Fruit fly (Drosophila melanogaster) whole organism, wandering third instar larva: ENCODE data around the gene Jhbp1.

Experiments
- Abd-B ChIP-seq: fragments of >200 bp; optimal IDR thresholded peaks from 2 replicates; lab custom pipeline; 2017; ENCODE audit warnings: missing biosample characterization, missing genetic modification characterization
- CG32264 ChIP-seq: fragments of 200-800 bp; sonication (Bioruptor generic); optimal IDR thresholded peaks from 2 replicates; lab custom pipeline; 2016; ENCODE audit warnings: missing biosample characterization, missing genetic modification characterization
- CG9705 ChIP-seq: fragments of 200-800 bp; sonication (Bioruptor generic); optimal IDR thresholded peaks from 2 replicates; lab custom pipeline; 2018; ENCODE audit warnings: missing biosample characterization, mild to moderate bottlenecking, missing genetic modification characterization
- CrebA ChIP-seq: fragments of 200-800 bp; sonication (Bioruptor generic); optimal IDR thresholded peaks from 2 replicates; lab custom pipeline; 2016; ENCODE audit warnings: missing biosample characterization, mild to moderate bottlenecking, missing genetic modification characterization, borderline replicate concordance
- Dfd ChIP-seq: fragments of >200 bp; optimal IDR thresholded peaks from 2 replicates; lab custom pipeline; 2017; ENCODE audit warnings: missing biosample characterization, missing genetic modification characterization
- Dif ChIP-seq: fragments of 200-275, 200-300 bp; sonication (Bioruptor generic); optimal IDR thresholded peaks from 2 replicates; lab custom pipeline; 2018; ENCODE audit warnings: missing biosample characterization, missing genetic modification characterization; ENCODE audit not compliant: partially characterized antibody
- GATAd ChIP-seq: sonication (Bioruptor generic); optimal IDR thresholded peaks from 2 replicates; lab custom pipeline; 2016; ENCODE audit warnings: missing biosample characterization, missing genetic modification characterization
- HLH106 ChIP-seq: fragments of 200-800 bp; optimal IDR thresholded peaks from 3 replicates; lab custom pipeline; 2019; ENCODE audit warnings: missing biosample characterization, mild to moderate bottlenecking, missing genetic modification characterization, moderate library complexity
- Hnf4 ChIP-seq: fragments of 200-800 bp; sonication (Bioruptor generic); optimal IDR thresholded peaks from 2 replicates; lab custom pipeline; 2016; ENCODE audit warnings: missing biosample characterization, mild to moderate bottlenecking, missing genetic modification characterization
- Hr78 ChIP-seq: fragments of >200 bp; optimal IDR thresholded peaks from 2 replicates; lab custom pipeline; 2017; ENCODE audit warnings: missing biosample characterization, missing genetic modification characterization
- Hr83 ChIP-seq: fragments of 200-300 bp; sonication (Bioruptor generic); optimal IDR thresholded peaks from 2 replicates; lab custom pipeline; 2016; ENCODE audit warnings: missing biosample characterization, mild to moderate bottlenecking, missing genetic modification characterization, moderate library complexity; ENCODE audit not compliant: poor library complexity, severe bottlenecking
- Jra ChIP-seq: sonication (Bioruptor generic); optimal IDR thresholded peaks from 2 replicates; lab custom pipeline; 2016; ENCODE audit warnings: missing biosample characterization, missing genetic modification characterization
- Mio ChIP-seq: sonication (Bioruptor generic); optimal IDR thresholded peaks from 2 replicates; lab custom pipeline; 2016; ENCODE audit warnings: missing biosample characterization, missing genetic modification characterization
- Myc ChIP-seq: fragments of >200 bp; optimal IDR thresholded peaks from 2 replicates; lab custom pipeline; 2017
- N ChIP-seq: fragments of >200 bp; optimal IDR thresholded peaks from 2 replicates; lab custom pipeline; 2018; ENCODE audit warnings: missing biosample characterization, missing external identifiers, missing genetic modification characterization
- OdsH ChIP-seq: fragments of 200-800 bp; sonication (Bioruptor generic); optimal IDR thresholded peaks from 2 replicates; lab custom pipeline; 2016; ENCODE audit warnings: missing biosample characterization, mild to moderate bottlenecking, missing genetic modification characterization
- Rel ChIP-seq, 2 experiments: fragments of 200-800 bp; sonication (Bioruptor generic) in 1 of 2; optimal IDR thresholded peaks; 2 replicates in 1 of 2; 3 replicates in 1 of 2; lab custom pipeline; 2016 to 2019; ENCODE audit warnings: mild to moderate bottlenecking in 2 of 2, missing biosample characterization in 2 of 2, missing genetic modification characterization in 2 of 2, moderate library complexity in 1 of 2
- Sp1 ChIP-seq: fragments of 200-800 bp; sonication (Bioruptor generic); optimal IDR thresholded peaks from 3 replicates; lab custom pipeline; 2019; ENCODE audit warnings: missing biosample characterization, mild to moderate bottlenecking, missing genetic modification characterization, moderate library complexity
- Vsx2 ChIP-seq: fragments of 200-300, 225-300 bp; sonication (Bioruptor generic); optimal IDR thresholded peaks from 2 replicates; lab custom pipeline; 2018; ENCODE audit warnings: missing biosample characterization, missing genetic modification characterization; ENCODE audit not compliant: partially characterized antibody
- br ChIP-seq: fragments of 200-800 bp; sonication (Bioruptor generic); optimal IDR thresholded peaks from 2 replicates; lab custom pipeline; 2016; ENCODE audit warnings: missing biosample characterization, missing genetic modification characterization
- dl ChIP-seq, 2 experiments: fragments of 175-275, 200-275 bp in 1 of 2; fragments of 200-275 bp in 1 of 2; sonication (Bioruptor generic); optimal IDR thresholded peaks; lab custom pipeline; 2018; ENCODE audit warnings: mild to moderate bottlenecking in 2 of 2, missing biosample characterization in 2 of 2, missing genetic modification characterization in 2 of 2, moderate library complexity in 2 of 2; ENCODE audit not compliant: partially characterized antibody in 2 of 2, insufficient read depth in 1 of 2
- dmrt93B ChIP-seq: fragments of 200-800 bp; sonication (Bioruptor generic); optimal IDR thresholded peaks from 2 replicates; lab custom pipeline; 2018; ENCODE audit warnings: missing biosample characterization, mild to moderate bottlenecking, missing genetic modification characterization
- dsf ChIP-seq: sonication (Bioruptor generic); optimal IDR thresholded peaks from 2 replicates; lab custom pipeline; 2016; ENCODE audit warnings: missing biosample characterization, missing genetic modification characterization, borderline replicate concordance
- ey ChIP-seq: fragments of 200-800 bp; sonication (Bioruptor generic); optimal IDR thresholded peaks from 2 replicates; lab custom pipeline; 2016; ENCODE audit warnings: missing biosample characterization, missing genetic modification characterization
- foxo ChIP-seq, 2 experiments: fragments of 200-800 bp; sonication (Bioruptor generic); optimal IDR thresholded peaks; 2 replicates in 1 of 2; 3 replicates in 1 of 2; lab custom pipeline; 2016 to 2017; ENCODE audit warnings: missing biosample characterization in 2 of 2, missing genetic modification characterization in 2 of 2
- fru ChIP-seq: fragments of 200-800 bp; sonication (Bioruptor generic); optimal IDR thresholded peaks from 3 replicates; lab custom pipeline; 2016; ENCODE audit warnings: missing biosample characterization, mild to moderate bottlenecking, missing genetic modification characterization
- h ChIP-seq: fragments of 200-800 bp; sonication (Bioruptor generic); optimal IDR thresholded peaks from 3 replicates; lab custom pipeline; 2016; ENCODE audit warnings: missing biosample characterization, mild to moderate bottlenecking, missing genetic modification characterization
- lola ChIP-seq: fragments of >200 bp; optimal IDR thresholded peaks from 2 replicates; lab custom pipeline; 2017; ENCODE audit warnings: missing biosample characterization, missing genetic modification characterization
- pan ChIP-seq: fragments of >200 bp; optimal IDR thresholded peaks from 2 replicates; lab custom pipeline; 2017
- psq ChIP-seq: fragments of 200-800 bp; sonication (Bioruptor generic); optimal IDR thresholded peaks from 3 replicates; lab custom pipeline; 2017; ENCODE audit warnings: missing biosample characterization, mild to moderate bottlenecking, missing genetic modification characterization, moderate library complexity
- rgr ChIP-seq: fragments of 200-800 bp; sonication (Bioruptor generic); optimal IDR thresholded peaks from 3 replicates; lab custom pipeline; 2016; ENCODE audit warnings: missing biosample characterization, mild to moderate bottlenecking, missing genetic modification characterization
- sage ChIP-seq: fragments of 200-800 bp; sonication (Bioruptor generic); optimal IDR thresholded peaks from 2 replicates; lab custom pipeline; 2016; ENCODE audit warnings: missing biosample characterization, mild to moderate bottlenecking, missing genetic modification characterization
- tai ChIP-seq: sonication (Bioruptor generic); optimal IDR thresholded peaks from 2 replicates; lab custom pipeline; 2016; ENCODE audit warnings: missing biosample characterization, missing genetic modification characterization
- usp ChIP-seq: fragments of >200 bp; optimal IDR thresholded peaks from 2 replicates; lab custom pipeline; 2017; ENCODE audit warnings: missing biosample characterization, missing genetic modification characterization
- woc ChIP-seq: sonication (Bioruptor generic); optimal IDR thresholded peaks from 2 replicates; lab custom pipeline; 2016; ENCODE audit warnings: missing biosample characterization, mild to moderate bottlenecking, missing genetic modification characterization

Gene Jhbp1

DNA sequence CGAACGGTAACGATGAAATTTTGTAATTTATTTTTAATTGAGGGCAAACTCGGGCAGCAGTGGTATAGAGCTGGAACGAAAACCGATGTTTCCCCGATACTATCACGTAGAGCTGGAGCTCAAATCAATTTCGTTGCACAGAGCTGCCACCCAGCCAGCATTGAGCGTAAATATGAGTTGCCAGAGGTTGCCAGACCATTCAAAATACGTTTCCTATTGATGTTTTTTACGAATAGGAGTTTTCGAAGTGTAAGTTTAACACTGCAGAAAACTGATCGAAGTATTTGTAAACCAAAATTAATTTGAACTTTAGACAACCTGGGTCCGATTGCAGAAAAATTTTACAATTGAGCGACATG is 12.7 kb upstream of the Jhbp1 start, which contains the start of gene Ubc6 (continued):
- TF ChIP-seq Hnf4 (GFP tag; lab: Kevin White, UChicago) (peak; percentile 82), usp (no peak), Abd-B (no peak), Hr83 (peak; percentile 87)

DNA sequence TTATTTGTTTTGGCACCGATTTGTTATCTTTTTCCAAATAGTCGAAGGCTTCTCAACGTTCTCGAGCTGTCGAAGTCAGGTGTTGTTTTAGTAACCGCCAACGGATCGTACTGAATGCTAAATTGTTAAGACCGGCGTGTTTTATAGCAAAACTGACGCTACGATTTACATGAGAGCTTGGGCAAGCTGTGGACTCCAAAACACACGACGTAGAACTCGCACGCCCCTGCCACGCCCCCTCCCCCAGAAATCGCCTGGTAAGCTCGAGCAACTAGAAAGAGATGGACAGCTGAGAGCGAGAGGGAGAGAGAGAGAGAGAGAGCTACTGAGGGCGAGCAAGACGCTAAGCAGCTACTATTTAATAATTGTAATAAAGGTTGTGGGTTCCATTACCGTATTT is 10.1 kb upstream of the Jhbp1 start, which contains the start of gene Jhbp3:
Gene Jhbp3 (minus strand): TSS at position 101 of the 400 bp plus-strand sequence.
- TF ChIP-seq dl (GFP tag; optimal IDR thresholded peaks at IDR 0.05; lab: Kevin White, UChicago; ENCODE audit: insufficient read depth in 1 of 2, partially characterized antibody in 2 of 2) (no peak), foxo (GFP tag; optimal IDR thresholded peaks at IDR 0.05; lab: Kevin White, UChicago) (no peak), Mio (no peak), CG9705 (no peak), Vsx2 (GFP tag; lab: Kevin White, UChicago) (no peak), usp (no peak), Abd-B (no peak), Hnf4 (GFP tag; lab: Kevin White, UChicago) (no peak), dsf (GFP tag; lab: Kevin White, UChicago) (no peak), Jra (GFP tag; lab: Kevin White, UChicago) (no peak), N (GFP tag; lab: Kevin White, UChicago) (no peak), psq (no peak)

DNA sequence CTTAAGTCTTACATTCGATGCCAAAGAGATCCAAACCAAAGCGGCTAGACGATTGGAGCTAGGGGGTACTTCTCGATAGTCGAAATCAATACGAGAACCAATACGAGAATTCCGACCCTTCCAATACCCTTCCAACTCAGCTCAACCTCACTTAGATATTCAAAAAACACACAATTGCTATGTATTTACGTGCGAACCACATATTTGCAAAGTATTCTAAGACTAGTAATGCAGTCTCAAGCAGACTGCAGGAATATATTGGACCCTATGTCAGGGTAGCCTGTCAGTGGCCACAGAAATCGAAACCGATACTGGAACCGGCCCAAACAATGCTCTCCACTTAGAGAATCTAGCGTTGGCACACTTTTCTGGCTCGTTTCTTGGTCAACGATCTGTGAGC is 7.4 kb upstream of the Jhbp1 start:
- TF ChIP-seq Rel (GFP tag; optimal IDR thresholded peaks at IDR 0.05; lab: Kevin White, UChicago) = no peak
- no peak for TF ChIP-seq Rel (tag; optimal IDR thresholded peaks at IDR 0.05; lab: Kevin White, UChicago)
- no peak for TF ChIP-seq HLH106 (tag; lab: Kevin White, UChicago)
- TF ChIP-seq rgr (GFP tag; lab: Kevin White, UChicago) = no peak
- no peak for TF ChIP-seq ey (GFP tag; lab: Kevin White, UChicago)
- no peak for TF ChIP-seq dmrt93B (GFP tag; lab: Kevin White, UChicago)

DNA sequence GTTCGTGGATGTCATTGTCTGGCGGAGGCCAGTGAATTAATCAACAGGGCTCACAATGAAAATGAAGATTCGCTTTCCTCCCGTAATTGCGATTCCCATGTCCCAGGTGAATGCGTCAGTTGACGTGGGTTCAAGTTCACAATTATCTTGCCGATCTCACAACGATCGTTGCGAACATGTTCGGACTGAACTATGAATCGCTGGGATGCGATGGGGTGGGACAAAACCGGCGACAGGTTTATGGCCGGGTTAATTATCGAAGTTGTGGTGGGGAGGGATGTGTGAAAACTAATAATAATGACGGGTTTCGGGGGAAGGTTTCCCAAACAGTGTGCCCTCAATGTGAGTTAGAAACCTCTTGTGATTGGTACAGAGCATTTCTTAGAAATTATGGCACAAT is 5.1 kb upstream of the Jhbp1 start:
- TF ChIP-seq psq (no peak), usp (no peak), N (GFP tag; lab: Kevin White, UChicago) (no peak), GATAd (GFP tag; lab: Kevin White, UChicago) (no peak), ey (GFP tag; lab: Kevin White, UChicago) (no peak), woc (no peak)
- TF ChIP-seq, all 38 proteins: peak for 0

dm6 chr3R:4960898-4961819 is 4.1 kb upstream of the Jhbp1 start, which contains the start of gene Jhbp2:
Jhbp2 (minus strand) TSS chr3R:4961351.
- TF ChIP-seq CrebA (no peak), Hnf4 (GFP tag; lab: Kevin White, UChicago) (no peak), ey (GFP tag; lab: Kevin White, UChicago) (peak; percentile 25), Mio (no peak), br (GFP tag; lab: Kevin White, UChicago) (peak; percentile 11), Dif (GFP tag; lab: Kevin White, UChicago) (no peak), CG32264 (GFP tag; lab: Kevin White, UChicago) (no peak), psq (peak; percentile 53), Abd-B (no peak), dl (GFP tag; optimal IDR thresholded peaks at IDR 0.05; lab: Kevin White, UChicago; ENCODE audit: insufficient read depth in 1 of 2, partially characterized antibody in 2 of 2) (no peak), tai (GFP tag; lab: Kevin White, UChicago) (no peak), Myc (no peak), Sp1 (GFP tag; lab: Kevin White, UChicago) (peak; percentile 14), Rel (GFP tag; optimal IDR thresholded peaks at IDR 0.05; lab: Kevin White, UChicago) (no peak), Rel (tag; optimal IDR thresholded peaks at IDR 0.05; lab: Kevin White, UChicago) (no peak), rgr (GFP tag; lab: Kevin White, UChicago) (peak; percentile 20), pan (lab: Kevin White, UChicago) (no peak), HLH106 (tag; lab: Kevin White, UChicago) (peak; percentile 22), h (peak; percentile 49), Dfd (GFP tag; lab: Kevin White, UChicago) (no peak), dsf (GFP tag; lab: Kevin White, UChicago) (no peak), Jra (GFP tag; lab: Kevin White, UChicago) (no peak), dmrt93B (GFP tag; lab: Kevin White, UChicago) (no peak), GATAd (GFP tag; lab: Kevin White, UChicago) (no peak), foxo (GFP tag; optimal IDR thresholded peaks at IDR 0.05; lab: Kevin White, UChicago) (peak in 1 of 2 experiments; percentile 45), sage (no peak), N (GFP tag; lab: Kevin White, UChicago) (no peak), fru (peak; percentile 57), usp (no peak), lola (no peak), Hr83 (no peak), OdsH (peak; percentile 19), woc (peak; percentile 28), Vsx2 (GFP tag; lab: Kevin White, UChicago) (no peak), Hr78 (no peak)
- TF ChIP-seq, all 38 proteins: peak for 11
